Fruit fly (Drosophila melanogaster) whole organism, prepupa: ENCODE results near the gene S6kII.

ENCODE experiments used
- Blimp-1 ChIP-seq: fragments of 200-800 bp; sonication (Bioruptor generic); optimal IDR thresholded peaks from 3 replicates; lab custom pipeline; 2017; ENCODE audit warnings: missing biosample characterization, missing genetic modification characterization, mild to moderate bottlenecking, moderate library complexity, missing genetic modification reagents
- CG10631 ChIP-seq: fragments of 200-800 bp; sonication (Bioruptor generic); optimal IDR thresholded peaks from 2 replicates; lab custom pipeline; 2016; ENCODE audit warnings: missing biosample characterization, missing genetic modification characterization
- CG11762 ChIP-seq: fragments of 200-800 bp; sonication (Bioruptor generic); optimal IDR thresholded peaks from 3 replicates; lab custom pipeline; 2016; ENCODE audit warnings: missing biosample characterization, missing genetic modification characterization; ENCODE audit not compliant: insufficient read depth
- CG11902 ChIP-seq: fragments of 200-800 bp; sonication (Bioruptor generic); optimal IDR thresholded peaks from 3 replicates; lab custom pipeline; 2016; ENCODE audit warnings: missing biosample characterization, missing genetic modification characterization
- CG15336 ChIP-seq: fragments of 200-800 bp; sonication (Bioruptor generic); IDR thresholded peaks from 2 replicates; pipeline ENCODE4 v1.3.6; 2022; ENCODE audit warnings: missing biosample characterization, missing genetic modification characterization
- CG3032 ChIP-seq: fragments of 200-800 bp; optimal IDR thresholded peaks from 2 replicates; lab custom pipeline; 2019; ENCODE audit warnings: missing biosample characterization, mild to moderate bottlenecking, missing genetic modification characterization, moderate library complexity
- CG31627 ChIP-seq: fragments of 200-800 bp; sonication (Bioruptor generic); optimal IDR thresholded peaks from 3 replicates; lab custom pipeline; 2016; ENCODE audit warnings: missing biosample characterization, missing genetic modification characterization
- CG32006 ChIP-seq: fragments of 200-800 bp; sonication (Bioruptor generic); optimal IDR thresholded peaks from 3 replicates; lab custom pipeline; 2017; ENCODE audit warnings: missing biosample characterization, mild to moderate bottlenecking, missing genetic modification characterization
- CG3919 ChIP-seq: fragments of 200-800 bp; sonication (Bioruptor generic); optimal IDR thresholded peaks from 3 replicates; lab custom pipeline; 2016; ENCODE audit warnings: missing biosample characterization, missing genetic modification characterization
- CG4318 ChIP-seq: fragments of 200-800 bp; sonication (Bioruptor generic); optimal IDR thresholded peaks from 3 replicates; lab custom pipeline; 2017; ENCODE audit warnings: missing biosample characterization, mild to moderate bottlenecking, missing genetic modification characterization
- CG6163 ChIP-seq: fragments of 200-800 bp; sonication (Bioruptor generic); IDR thresholded peaks from 3 replicates; pipeline ENCODE4 v1.3.6; 2022; ENCODE audit warnings: missing biosample characterization, missing genetic modification characterization
- CG6276 ChIP-seq: fragments of 200-800 bp; sonication (Bioruptor generic); optimal IDR thresholded peaks from 2 replicates; lab custom pipeline; 2017; ENCODE audit warnings: missing biosample characterization, mild to moderate bottlenecking, missing genetic modification characterization
- CG6792 ChIP-seq: fragments of 200-800 bp; sonication (Bioruptor generic); optimal IDR thresholded peaks from 3 replicates; lab custom pipeline; 2016; ENCODE audit warnings: missing biosample characterization, missing genetic modification characterization
- CG6808 ChIP-seq: fragments of 200-800 bp; sonication (Bioruptor generic); optimal IDR thresholded peaks from 3 replicates; lab custom pipeline; 2017; ENCODE audit warnings: missing biosample characterization, missing genetic modification characterization, mild to moderate bottlenecking, moderate library complexity, missing genetic modification reagents
- CG6854 ChIP-seq: fragments of 200-800 bp; sonication (Bioruptor generic); optimal IDR thresholded peaks from 2 replicates; lab custom pipeline; 2017; ENCODE audit warnings: missing biosample characterization, mild to moderate bottlenecking, missing genetic modification characterization
- CG7368 ChIP-seq: fragments of 200-800 bp; sonication (Bioruptor generic); optimal IDR thresholded peaks from 3 replicates; lab custom pipeline; 2016; ENCODE audit warnings: missing biosample characterization, missing genetic modification characterization
- CG8119 ChIP-seq: fragments of 200-800 bp; sonication (Bioruptor generic); IDR thresholded peaks from 3 replicates; pipeline ENCODE4 v1.3.6; 2022; ENCODE audit warnings: missing biosample characterization, missing genetic modification characterization
- CG8632 ChIP-seq: fragments of 200-800 bp; sonication (Bioruptor generic); optimal IDR thresholded peaks from 3 replicates; lab custom pipeline; 2016; ENCODE audit warnings: missing biosample characterization, missing genetic modification characterization
- Eip75B ChIP-seq: fragments of 200-800 bp; sonication (Bioruptor generic); optimal IDR thresholded peaks from 3 replicates; lab custom pipeline; 2016; ENCODE audit warnings: missing biosample characterization, missing genetic modification characterization
- Eip78C ChIP-seq: fragments of 200-800 bp; sonication (Bioruptor generic); peaks from one replicate; lab custom pipeline; 2016; ENCODE audit warnings: missing biosample characterization, missing genetic modification characterization
- Eip93F ChIP-seq: fragments of 200-800 bp; sonication (Bioruptor generic); optimal IDR thresholded peaks from 2 replicates; lab custom pipeline; 2016; ENCODE audit warnings: missing biosample characterization, mild to moderate bottlenecking, missing genetic modification characterization
- Ets21C ChIP-seq: fragments of 200-800 bp; sonication (Bioruptor generic); optimal IDR thresholded peaks from 3 replicates; lab custom pipeline; 2016; ENCODE audit warnings: missing biosample characterization, missing genetic modification characterization
- Gug ChIP-seq: fragments of 200-800 bp; sonication (Bioruptor generic); IDR thresholded peaks from 2 replicates; pipeline ENCODE4 v1.3.6; 2022; ENCODE audit warnings: missing biosample characterization, missing genetic modification characterization
- Met ChIP-seq: fragments of 200-800 bp; sonication (Bioruptor generic); optimal IDR thresholded peaks from 3 replicates; lab custom pipeline; 2016; ENCODE audit warnings: missing biosample characterization, missing genetic modification characterization
- OdsH ChIP-seq: fragments of 200-800 bp; sonication (Bioruptor generic); optimal IDR thresholded peaks from 3 replicates; lab custom pipeline; 2016; ENCODE audit warnings: missing biosample characterization, missing genetic modification characterization
- Sox14 ChIP-seq: fragments of 200-800 bp; sonication (Bioruptor generic); optimal IDR thresholded peaks from 3 replicates; lab custom pipeline; 2016; ENCODE audit warnings: missing biosample characterization, missing genetic modification characterization
- acj6 ChIP-seq: fragments of 200-800 bp; sonication (Bioruptor generic); optimal IDR thresholded peaks from 3 replicates; lab custom pipeline; 2016; ENCODE audit warnings: missing biosample characterization, missing genetic modification characterization
- cyc ChIP-seq: fragments of 200-800 bp; sonication (Bioruptor generic); optimal IDR thresholded peaks from 3 replicates; lab custom pipeline; 2016; ENCODE audit warnings: missing biosample characterization, missing genetic modification characterization
- dac ChIP-seq: fragments of 200-800 bp; sonication (Bioruptor generic); optimal IDR thresholded peaks from 2 replicates; lab custom pipeline; 2017; ENCODE audit warnings: missing biosample characterization, mild to moderate bottlenecking, missing genetic modification characterization
- eg ChIP-seq: fragments of 200-800 bp; sonication (Bioruptor generic); IDR thresholded peaks from 3 replicates; pipeline ENCODE4 v1.3.6; 2022; ENCODE audit warnings: missing biosample characterization, missing genetic modification characterization
- esn ChIP-seq: fragments of 200-800 bp; sonication (Bioruptor generic); optimal IDR thresholded peaks from 2 replicates; lab custom pipeline; 2016; ENCODE audit warnings: missing biosample characterization, mild to moderate bottlenecking, missing genetic modification characterization, moderate library complexity
- fd59A ChIP-seq: fragments of 200-800 bp; sonication (Bioruptor generic); optimal IDR thresholded peaks from 2 replicates; lab custom pipeline; 2017; ENCODE audit warnings: missing biosample characterization, mild to moderate bottlenecking, missing genetic modification characterization, missing genetic modification reagents
- fkh ChIP-seq: fragments of 200-800 bp; sonication (Bioruptor generic); optimal IDR thresholded peaks from 3 replicates; lab custom pipeline; 2017; ENCODE audit warnings: missing biosample characterization, mild to moderate bottlenecking, missing genetic modification characterization, moderate library complexity
- pdm3 ChIP-seq: fragments of 200-800 bp; sonication (Bioruptor generic); optimal IDR thresholded peaks from 3 replicates; lab custom pipeline; 2016; ENCODE audit warnings: missing biosample characterization, missing genetic modification characterization
- ss ChIP-seq, 2 experiments: fragments of 200-800 bp; sonication (Bioruptor generic); optimal IDR thresholded peaks; 2 replicates in 1 of 2; 3 replicates in 1 of 2; lab custom pipeline; 2017 to 2018; ENCODE audit warnings: mild to moderate bottlenecking in 2 of 2, missing biosample characterization in 2 of 2, missing genetic modification characterization in 2 of 2, moderate library complexity in 1 of 2
- vri ChIP-seq: fragments of 200-800 bp; sonication (Bioruptor generic); optimal IDR thresholded peaks from 3 replicates; lab custom pipeline; 2016; ENCODE audit warnings: missing biosample characterization, mild to moderate bottlenecking, missing genetic modification characterization

The S6kII gene

DNA sequence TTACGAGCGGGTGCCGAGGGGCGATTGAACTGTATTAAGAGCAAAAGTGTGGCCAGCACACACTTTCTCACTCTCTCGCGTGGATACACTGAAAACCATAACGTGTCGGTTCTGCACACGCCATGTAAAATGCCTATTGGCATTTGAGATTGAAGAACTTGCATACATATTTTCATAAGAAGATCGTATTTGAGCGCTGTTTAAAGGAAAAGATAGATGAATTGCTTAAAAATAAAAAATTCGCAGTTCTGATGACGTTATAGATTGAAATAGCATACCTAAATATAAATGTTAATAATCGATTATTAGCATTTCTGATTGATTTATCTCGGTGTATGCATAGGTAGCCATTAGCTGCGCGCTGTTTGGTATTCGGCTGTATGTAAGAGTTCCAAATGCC, 20.7 kb upstream of the S6kII start (continued):
- no peak for TF ChIP-seq fkh (GFP tag; lab: Kevin White, UChicago)
- peak; percentile 2 for TF ChIP-seq Met (GFP tag; lab: Kevin White, UChicago)

dm6 chrX:22510776-22511175, 19.0 kb upstream of the S6kII start:
- TF ChIP-seq vri (GFP tag; lab: Kevin White, UChicago) (no peak), Eip93F (GFP tag; lab: Kevin White, UChicago) (no peak), esn (GFP tag; lab: Kevin White, UChicago) (no peak), CG6276 (GFP tag; lab: Kevin White, UChicago) (no peak), CG6808 (no peak), CG7368 (GFP tag; lab: Kevin White, UChicago) (no peak), CG10631 (GFP tag; lab: Kevin White, UChicago) (no peak), fd59A (GFP tag; lab: Kevin White, UChicago) (no peak)

DNA sequence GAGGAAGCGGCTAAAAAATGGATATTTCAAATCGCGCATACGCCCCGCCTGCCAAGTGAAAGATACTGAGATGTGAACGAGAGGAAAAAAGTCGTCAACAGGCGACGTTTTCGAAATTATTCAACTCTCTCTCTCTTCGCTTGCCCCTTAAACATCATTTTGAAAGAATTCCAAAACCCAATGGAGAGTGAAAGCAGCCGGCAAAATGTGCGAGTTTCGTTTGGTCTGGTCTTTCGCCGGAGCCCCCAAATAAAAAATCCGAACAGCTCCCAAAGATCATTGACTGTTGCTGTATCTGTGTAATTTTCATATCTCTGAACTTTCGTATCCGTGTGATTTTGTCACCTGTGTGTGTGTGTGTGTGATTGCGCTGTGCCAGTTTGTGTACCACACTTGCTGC, 17.7 kb upstream of the S6kII start:
- no peak for TF ChIP-seq CG6163 (GFP tag; lab: Robert Waterston, UW)
- TF ChIP-seq Blimp-1 (GFP tag; lab: Kevin White, UChicago): peak; percentile 85
- no peak for TF ChIP-seq CG8119 (GFP tag; lab: Robert Waterston, UW)

DNA sequence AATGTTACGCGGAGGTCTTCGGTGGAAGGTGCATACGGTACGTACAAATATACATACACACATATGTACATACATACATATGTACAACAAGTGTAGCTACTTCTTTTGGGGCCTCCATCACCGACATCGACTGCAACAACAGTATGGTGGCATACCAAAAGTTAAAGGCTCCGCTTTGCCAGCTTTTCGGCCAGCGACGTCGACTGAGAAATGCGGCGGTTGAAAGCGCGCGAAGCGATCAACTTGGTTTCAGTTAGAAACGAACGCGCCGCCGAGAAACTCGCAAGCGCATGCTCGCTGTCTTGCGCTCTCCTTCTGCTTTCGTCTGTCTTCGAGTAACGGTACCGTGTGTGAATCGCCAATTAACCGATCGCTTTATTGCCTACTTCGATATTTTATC, 14.8 kb upstream of the S6kII start, which contains the start of gene CG17600:
Gene CG17600, plus strand, starts transcription at position 250 of the 400 bp plus-strand sequence.
- TF ChIP-seq CG11762 (GFP tag; lab: Kevin White, UChicago) (no peak), ss (GFP tag; optimal IDR thresholded peaks at IDR 0.05; lab: Kevin White, UChicago) (no peak), Eip75B (GFP tag; lab: Kevin White, UChicago) (no peak), Eip78C (GFP tag; lab: Kevin White, UChicago) (peak; percentile 20), dac (GFP tag; lab: Kevin White, UChicago) (no peak), CG6808 (no peak), Gug (GFP tag; lab: Robert Waterston, UW) (no peak), eg (GFP tag; lab: Robert Waterston, UW) (no peak), CG10631 (GFP tag; lab: Kevin White, UChicago) (no peak), Ets21C (GFP tag; lab: Kevin White, UChicago) (no peak), CG15336 (GFP tag; lab: Robert Waterston, UW) (no peak), OdsH (no peak), CG8632 (GFP tag; lab: Kevin White, UChicago) (no peak), vri (GFP tag; lab: Kevin White, UChicago) (no peak), Sox14 (GFP tag; lab: Kevin White, UChicago) (no peak), CG6854 (GFP tag; lab: Kevin White, UChicago) (peak; percentile 56), pdm3 (GFP tag; lab: Kevin White, UChicago) (no peak), CG3919 (no peak), CG6792 (GFP tag; lab: Kevin White, UChicago) (no peak), cyc (GFP tag; lab: Kevin White, UChicago) (no peak), CG7368 (GFP tag; lab: Kevin White, UChicago) (no peak), Eip93F (GFP tag; lab: Kevin White, UChicago) (no peak), acj6 (GFP tag; lab: Kevin White, UChicago) (no peak), Blimp-1 (GFP tag; lab: Kevin White, UChicago) (peak; percentile 2), CG11902 (GFP tag; lab: Kevin White, UChicago) (no peak)

dm6 chrX:22527210-22527609, 2.6 kb upstream of the S6kII start:
- TF ChIP-seq CG31627 (GFP tag; lab: Kevin White, UChicago): no peak
- TF ChIP-seq CG3032: no peak
- peak; percentile 41 for TF ChIP-seq Eip78C (GFP tag; lab: Kevin White, UChicago)
- no peak for TF ChIP-seq CG10631 (GFP tag; lab: Kevin White, UChicago)
- no peak for TF ChIP-seq fd59A (GFP tag; lab: Kevin White, UChicago)
- no peak for TF ChIP-seq CG4318 (GFP tag; lab: Kevin White, UChicago)
- TF ChIP-seq pdm3 (GFP tag; lab: Kevin White, UChicago): no peak
- TF ChIP-seq CG3919: no peak
- no peak for TF ChIP-seq esn (GFP tag; lab: Kevin White, UChicago)
- TF ChIP-seq CG11902 (GFP tag; lab: Kevin White, UChicago): no peak
- TF ChIP-seq ss (GFP tag; optimal IDR thresholded peaks at IDR 0.05; lab: Kevin White, UChicago): no peak
- TF ChIP-seq CG32006 (GFP tag; lab: Kevin White, UChicago): no peak
- peak; percentile 91 for TF ChIP-seq Blimp-1 (GFP tag; lab: Kevin White, UChicago)
- TF ChIP-seq, all 60 proteins: peak for 2
